Worm (Caenorhabditis elegans): ENCODE data around the gene F10D7.5.

Gene F10D7.5

ce11 chrX:17423894-17424594 lies 32.6 kb upstream of the F10D7.5 start:
- TF ChIP-seq mec-3 (tag; optimal IDR thresholded peaks at IDR 0.05; ENCODE audit: borderline replicate concordance) (no peak), ceh-45 (GFP tag; IDR thresholded peaks at IDR 0.05) (no peak), sdc-2 (tag; optimal IDR thresholded peaks at IDR 0.05) (no peak), lin-11 (tag; optimal IDR thresholded peaks at IDR 0.05) (no peak), npax-4 (tag; optimal IDR thresholded peaks at IDR 0.05) (no peak), T23F11.4 (GFP tag; optimal IDR thresholded peaks at IDR 0.05) (no peak), elt-4 (tag; optimal IDR thresholded peaks at IDR 0.05) (no peak), syd-9 (tag; optimal IDR thresholded peaks at IDR 0.05) (no peak), hlh-8 (tag; optimal IDR thresholded peaks at IDR 0.05) (no peak), pax-1 (tag; optimal IDR thresholded peaks at IDR 0.05) (no peak), K02D7.2 (tag; optimal IDR thresholded peaks at IDR 0.05) (no peak), hlh-13 (GFP tag; optimal IDR thresholded peaks at IDR 0.05) (no peak), ceh-9 (tag; optimal IDR thresholded peaks at IDR 0.05) (no peak), unc-55 (GFP tag; optimal IDR thresholded peaks at IDR 0.05) (no peak), hlh-30 (tag; optimal IDR thresholded peaks at IDR 0.05; ENCODE audit: insufficient read depth) (no peak), ceh-34 (tag; optimal IDR thresholded peaks at IDR 0.05) (no peak), pat-9 (tag; optimal IDR thresholded peaks at IDR 0.05) (no peak)

ce11 chrX:17422593-17422992 lies 31.2 kb upstream of the F10D7.5 start:
- TF ChIP-seq ceh-48 (tag; optimal IDR thresholded peaks at IDR 0.05) (no peak), tbx-7 (tag; optimal IDR thresholded peaks at IDR 0.05) (no peak), elt-4 (tag; optimal IDR thresholded peaks at IDR 0.05) (no peak), dve-1 (tag; optimal IDR thresholded peaks at IDR 0.05) (no peak), sox-4 (tag; optimal IDR thresholded peaks at IDR 0.05) (no peak), pha-2 (tag; optimal IDR thresholded peaks at IDR 0.05) (no peak), ceh-34 (tag; optimal IDR thresholded peaks at IDR 0.05) (no peak), sox-2 (GFP tag; IDR thresholded peaks at IDR 0.05) (no peak), ref-2 (tag; optimal IDR thresholded peaks at IDR 0.05) (no peak), eyg-1 (tag; optimal IDR thresholded peaks at IDR 0.05) (no peak), unc-3 (GFP tag; conservative IDR thresholded peaks at IDR 0.05) (no peak), unc-3 (tag; optimal IDR thresholded peaks at IDR 0.05) (no peak), ets-4 (tag; optimal IDR thresholded peaks at IDR 0.05) (no peak), sdc-2 (tag; optimal IDR thresholded peaks at IDR 0.05) (no peak), ttx-3 (tag; optimal IDR thresholded peaks at IDR 0.05) (no peak), ceh-18 (tag; optimal IDR thresholded peaks at IDR 0.05) (no peak), hlh-8 (tag; optimal IDR thresholded peaks at IDR 0.05) (no peak)

ce11 chrX:17421532-17422078 lies 30.2 kb upstream of the F10D7.5 start, which contains the start of gene osm-11:
osm-11 (minus strand) TSS chrX:17421582.
- TF ChIP-seq ceh-19 (GFP tag; optimal IDR thresholded peaks at IDR 0.05) (no peak), pag-3 (tag; optimal IDR thresholded peaks at IDR 0.05; ENCODE audit: borderline replicate concordance) (no peak), pqm-1 (tag; optimal IDR thresholded peaks at IDR 0.05) (no peak), fax-1 (tag; optimal IDR thresholded peaks at IDR 0.05) (no peak), ceh-34 (tag; optimal IDR thresholded peaks at IDR 0.05) (no peak), nhr-11 (tag; optimal IDR thresholded peaks at IDR 0.05) (no peak), unc-55 (GFP tag; optimal IDR thresholded peaks at IDR 0.05) (no peak), ztf-16 (tag; optimal IDR thresholded peaks at IDR 0.05) (no peak), fkh-6 (tag; optimal IDR thresholded peaks at IDR 0.05) (no peak), fkh-10 (GFP tag; optimal IDR thresholded peaks at IDR 0.05) (no peak), odd-2 (tag; optimal IDR thresholded peaks at IDR 0.05) (no peak), elt-4 (tag; optimal IDR thresholded peaks at IDR 0.05) (no peak), lin-11 (tag; optimal IDR thresholded peaks at IDR 0.05) (no peak), ceh-22 (tag; optimal IDR thresholded peaks at IDR 0.05) (no peak), hlh-6 (tag; optimal IDR thresholded peaks at IDR 0.05) (no peak), rnt-1 (tag; optimal IDR thresholded peaks at IDR 0.05) (no peak)
